Fruit fly (Drosophila melanogaster) whole organism, pupa: ENCODE results near the gene Cdk1.

ENCODE experiments used
- CG13204 ChIP-seq: fragments of 200-800 bp; sonication (Bioruptor generic); optimal IDR thresholded peaks from 2 replicates; lab custom pipeline; 2018; ENCODE audit warnings: missing biosample characterization, mild to moderate bottlenecking, missing genetic modification characterization, moderate library complexity
- CG4496 ChIP-seq: fragments of 200-800 bp; sonication (Bioruptor generic); IDR thresholded peaks from 3 replicates; pipeline ENCODE4 v1.3.6; 2022; ENCODE audit warnings: missing biosample characterization, missing genetic modification characterization
- CG8159 ChIP-seq: fragments of 200-800 bp; sonication (Bioruptor generic); optimal IDR thresholded peaks from 3 replicates; lab custom pipeline; 2018; ENCODE audit warnings: missing biosample characterization, mild to moderate bottlenecking, missing genetic modification characterization, moderate library complexity
- D1 ChIP-seq: fragments of 200-800 bp; sonication (Bioruptor generic); optimal IDR thresholded peaks from 2 replicates; lab custom pipeline; 2018; ENCODE audit warnings: missing biosample characterization, mild to moderate bottlenecking, missing genetic modification characterization, moderate library complexity
- EcR ChIP-seq: fragments of 200-800 bp; sonication (Bioruptor generic); optimal IDR thresholded peaks from 3 replicates; lab custom pipeline; 2019; ENCODE audit warnings: missing biosample characterization, missing genetic modification characterization, mild to moderate bottlenecking, moderate library complexity, missing genetic modification reagents
- Snoo ChIP-seq: fragments of 200-800 bp; sonication (Bioruptor generic); optimal IDR thresholded peaks from 3 replicates; lab custom pipeline; 2017; ENCODE audit warnings: missing biosample characterization, mild to moderate bottlenecking, missing genetic modification characterization, inconsistent platforms
- rn ChIP-seq: fragments of 200-800 bp; sonication (Bioruptor generic); IDR thresholded peaks from 2 replicates; pipeline ENCODE4 v1.3.6; 2022; ENCODE audit warnings: missing biosample characterization, missing genetic modification characterization

- TF ChIP-seq D1 (no peak), Snoo (tag; lab: Kevin White, UChicago) (no peak), CG13204 (GFP tag; lab: Kevin White, UChicago) (no peak), EcR (no peak), CG4496 (GFP tag; lab: Robert Waterston, UW) (no peak), CG8159 (tag; lab: Kevin White, UChicago) (no peak), rn (GFP tag; lab: Robert Waterston, UW) (no peak)
Measured at dm6 chr2L:10403803-10404315, 17.8 kb upstream of the Cdk1 start.
